Worm (Caenorhabditis elegans) whole organism, L3 larva: ENCODE results near the gene T05A1.5.

ENCODE experiments used
- hmg-11 ChIP-seq: sonication (generic microtip); optimal IDR thresholded peaks from 2 replicates; lab custom pipeline; 2016; ENCODE audit warnings: missing genetic modification characterization, missing compliant biosample characterization
- lin-15B ChIP-seq: fragments of 150-350 bp; optimal IDR thresholded peaks from 2 replicates; lab custom pipeline; 2014; ENCODE audit warnings: missing biosample characterization, missing genetic modification characterization
- nfya-1 ChIP-seq: sonication (generic microtip); optimal IDR thresholded peaks from 2 replicates; lab custom pipeline; 2017; ENCODE audit warnings: missing genetic modification characterization, mild to moderate bottlenecking, missing compliant biosample characterization, antibody characterized with exemption, moderate library complexity; ENCODE audit not compliant: insufficient read depth
- nhr-28 ChIP-seq: fragments of 150-350 bp; optimal IDR thresholded peaks from 2 replicates; lab custom pipeline; 2014; ENCODE audit warnings: missing biosample characterization, missing genetic modification characterization
- sea-2 ChIP-seq: fragments of 150-350 bp; sonication (generic microtip); optimal IDR thresholded peaks from 4 replicates; lab custom pipeline; 2014; ENCODE audit warnings: missing biosample characterization, missing genetic modification reagents, missing genetic modification characterization

DNA sequence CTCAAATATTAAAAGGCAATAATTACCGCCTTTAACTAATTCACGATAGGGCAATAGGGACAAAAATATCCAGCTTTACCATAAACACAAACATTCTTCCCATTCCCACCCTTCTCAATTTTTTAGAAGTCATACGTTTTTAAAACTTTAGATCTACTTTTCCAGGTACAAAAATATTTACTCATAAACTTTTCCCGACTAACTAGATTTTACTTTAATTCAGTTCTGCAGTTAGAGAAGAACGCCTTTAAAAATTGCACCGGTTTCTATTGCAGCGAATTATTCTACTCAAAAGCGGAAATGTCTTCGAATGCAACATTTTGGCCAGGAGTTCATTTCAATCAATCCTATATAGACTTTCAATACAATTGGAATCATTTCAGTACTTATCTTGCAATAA is 49.8 kb upstream of the T05A1.5 start, which contains the start of gene sru-3:
- no peak for TF ChIP-seq nfya-1 (tag; lab: Kevin White, UChicago)
- TF ChIP-seq sea-2 (GFP tag; lab: Kevin White, UChicago), result no peak
- TF ChIP-seq nhr-28, result no peak
- TF ChIP-seq hmg-11 (tag; lab: Kevin White, UChicago), result no peak
- no peak for TF ChIP-seq lin-15B (tag; lab: Kevin White, UChicago)
